Fruit fly (Drosophila melanogaster) whole organism, embryonic: ENCODE measurements around the gene CG18131.

Source experiments
- CG10147 ChIP-seq: fragments of 200-800 bp; sonication (Bioruptor generic); optimal IDR thresholded peaks from 2 replicates; lab custom pipeline; 2019; ENCODE audit warnings: missing biosample characterization, mild to moderate bottlenecking, missing genetic modification characterization, moderate library complexity
- CG1024 ChIP-seq: fragments of 200-800 bp; sonication (Bioruptor generic); IDR thresholded peaks from 2 replicates; pipeline ENCODE4 v1.3.6; 2022; ENCODE audit warnings: missing biosample characterization, missing genetic modification characterization
- CG10462 ChIP-seq: fragments of 200-800 bp; sonication (Bioruptor generic); optimal IDR thresholded peaks from 2 replicates; lab custom pipeline; 2016; ENCODE audit warnings: missing biosample characterization, missing genetic modification characterization
- CG10654 ChIP-seq: fragments of 200-800 bp; sonication (Bioruptor generic); optimal IDR thresholded peaks from 2 replicates; lab custom pipeline; 2016; ENCODE audit warnings: missing biosample characterization, missing genetic modification characterization
- CG11247 ChIP-seq: fragments of 200-800 bp; sonication (Bioruptor generic); IDR thresholded peaks from 2 replicates; pipeline ENCODE4 v1.3.6; 2022; ENCODE audit warnings: missing biosample characterization, missing genetic modification characterization
- CG11695 ChIP-seq: fragments of 200-800 bp; sonication (Bioruptor generic); IDR thresholded peaks from 3 replicates; pipeline ENCODE4 v1.3.6; 2022; ENCODE audit warnings: missing biosample characterization, missing genetic modification characterization
- CG13296 ChIP-seq: fragments of 200-800 bp; sonication (Bioruptor generic); optimal IDR thresholded peaks from 3 replicates; lab custom pipeline; 2018; ENCODE audit warnings: missing biosample characterization, mild to moderate bottlenecking, missing genetic modification characterization
- CG14014 ChIP-seq: fragments of 200-800 bp; sonication (Bioruptor generic); IDR thresholded peaks from 2 replicates; pipeline ENCODE4 v1.3.6; 2022; ENCODE audit warnings: missing biosample characterization, missing genetic modification characterization
- CG14965 ChIP-seq: fragments of 200-800 bp; sonication (Bioruptor generic); optimal IDR thresholded peaks from 2 replicates; lab custom pipeline; 2016; ENCODE audit warnings: missing biosample characterization, missing genetic modification characterization, borderline replicate concordance
- CG15011 ChIP-seq: fragments of 200-800 bp; sonication (Bioruptor generic); optimal IDR thresholded peaks from 3 replicates; lab custom pipeline; 2018; ENCODE audit warnings: missing biosample characterization, mild to moderate bottlenecking, missing genetic modification characterization
- CG15479 ChIP-seq: fragments of 200-800 bp; sonication (Bioruptor generic); optimal IDR thresholded peaks from 3 replicates; lab custom pipeline; 2019; ENCODE audit warnings: missing biosample characterization, mild to moderate bottlenecking, missing genetic modification characterization, moderate library complexity
- CG1602 ChIP-seq: fragments of 200-800 bp; sonication (Bioruptor generic); optimal IDR thresholded peaks from 3 replicates; lab custom pipeline; 2016; ENCODE audit warnings: missing biosample characterization, missing genetic modification characterization
- CG1647 ChIP-seq: fragments of 200-800 bp; sonication (Bioruptor generic); optimal IDR thresholded peaks from 3 replicates; lab custom pipeline; 2016; ENCODE audit warnings: missing biosample characterization, missing genetic modification characterization
- CG16779 ChIP-seq: fragments of 200-800 bp; sonication (Bioruptor generic); IDR thresholded peaks from 2 replicates; pipeline ENCODE4 v1.3.6; 2022; ENCODE audit warnings: missing biosample characterization, missing genetic modification characterization
- CG17186 ChIP-seq: fragments of 200-800 bp; sonication (Bioruptor generic); optimal IDR thresholded peaks from 3 replicates; lab custom pipeline; 2017; ENCODE audit warnings: missing biosample characterization, missing genetic modification reagents, missing genetic modification characterization
- CG1792 ChIP-seq: fragments of 200-800 bp; sonication (Bioruptor generic); optimal IDR thresholded peaks from 2 replicates; lab custom pipeline; 2016; ENCODE audit warnings: missing biosample characterization, missing genetic modification characterization
- CG2116 ChIP-seq: fragments of 200-800 bp; sonication (Bioruptor generic); optimal IDR thresholded peaks from 3 replicates; lab custom pipeline; 2018; ENCODE audit warnings: missing biosample characterization, mild to moderate bottlenecking, missing genetic modification characterization
- CG3281 ChIP-seq: fragments of 200-800 bp; sonication (Bioruptor generic); optimal IDR thresholded peaks from 3 replicates; lab custom pipeline; 2017; ENCODE audit warnings: missing biosample characterization, mild to moderate bottlenecking, missing genetic modification characterization
- CG4854 ChIP-seq: fragments of 200-800 bp; sonication (Bioruptor generic); optimal IDR thresholded peaks from 2 replicates; lab custom pipeline; 2016; ENCODE audit warnings: missing biosample characterization, missing genetic modification characterization, inconsistent platforms
- CG6254 ChIP-seq: fragments of 200-800 bp; sonication (Bioruptor generic); optimal IDR thresholded peaks from 3 replicates; lab custom pipeline; 2017; ENCODE audit warnings: mild to moderate bottlenecking, missing biosample characterization, missing genetic modification reagents, missing genetic modification characterization
- CG8765 ChIP-seq: fragments of 200-800 bp; sonication (Bioruptor generic); IDR thresholded peaks from 2 replicates; pipeline ENCODE4 v1.3.6; 2022; ENCODE audit warnings: missing biosample characterization, missing genetic modification characterization
- Dip3 ChIP-seq: fragments of 200-800 bp; sonication (Bioruptor generic); optimal IDR thresholded peaks from 3 replicates; lab custom pipeline; 2016; ENCODE audit warnings: missing biosample characterization, missing genetic modification characterization
- Ets65A ChIP-seq: fragments of 200-800 bp; sonication (Bioruptor generic); peaks from one replicate; lab custom pipeline; 2016; ENCODE audit warnings: missing biosample characterization, missing genetic modification characterization
- Fer1 ChIP-seq: fragments of 200-800 bp; sonication (Bioruptor generic); optimal IDR thresholded peaks from 2 replicates; lab custom pipeline; 2017; ENCODE audit warnings: missing biosample characterization, mild to moderate bottlenecking, missing genetic modification characterization
- H15 ChIP-seq: fragments of 200-800 bp; sonication (Bioruptor generic); IDR thresholded peaks from 3 replicates; pipeline ENCODE4 v1.3.6; 2022; ENCODE audit warnings: missing biosample characterization, missing genetic modification characterization
- Hmr ChIP-seq: fragments of 200-800 bp; sonication (Bioruptor generic); optimal IDR thresholded peaks from 3 replicates; lab custom pipeline; 2017; ENCODE audit warnings: mild to moderate bottlenecking, missing biosample characterization, missing genetic modification reagents, missing genetic modification characterization
- Hr78 ChIP-seq, 2 experiments: fragments of 200-800 bp in 1 of 2; fragments of >200 bp in 1 of 2; sonication (Bioruptor generic) in 1 of 2; optimal IDR thresholded peaks; 2 replicates each; lab custom pipeline; 2017 to 2019; ENCODE audit warnings: missing biosample characterization in 2 of 2, missing genetic modification characterization in 2 of 2, mild to moderate bottlenecking in 1 of 2, moderate library complexity in 1 of 2
- Med ChIP-seq: fragments of 200-800 bp; sonication (Bioruptor generic); peaks from one replicate; lab custom pipeline; 2016; ENCODE audit warnings: missing biosample characterization, missing genetic modification characterization, mild to moderate bottlenecking, inconsistent platforms, moderate library complexity
- NC2α ChIP-seq: fragments of 200-800 bp; sonication (Bioruptor generic); optimal IDR thresholded peaks from 2 replicates; lab custom pipeline; 2016; ENCODE audit warnings: missing biosample characterization, missing genetic modification characterization
- Poxn ChIP-seq: fragments of 200-800 bp; sonication (Bioruptor generic); IDR thresholded peaks from 2 replicates; pipeline ENCODE4 v1.3.6; 2022; ENCODE audit warnings: missing biosample characterization, missing genetic modification characterization
- Rx ChIP-seq: fragments of 200-800 bp; sonication (Bioruptor generic); IDR thresholded peaks from 2 replicates; pipeline ENCODE4 v1.3.6; 2022; ENCODE audit warnings: missing biosample characterization, missing genetic modification characterization
- Spps ChIP-seq: fragments of 200-800 bp; sonication (Bioruptor generic); optimal IDR thresholded peaks from 2 replicates; lab custom pipeline; 2018; ENCODE audit warnings: missing biosample characterization, mild to moderate bottlenecking, missing genetic modification characterization
- Tbp ChIP-seq: fragments of >200 bp; optimal IDR thresholded peaks from 2 replicates; lab custom pipeline; 2018; ENCODE audit warnings: missing biosample characterization, missing genetic modification characterization
- corto ChIP-seq: fragments of 200-800 bp; sonication (Bioruptor generic); optimal IDR thresholded peaks from 2 replicates; lab custom pipeline; 2016; ENCODE audit warnings: missing biosample characterization, mild to moderate bottlenecking, missing genetic modification characterization, moderate library complexity
- crol ChIP-seq: fragments of 200-800 bp; sonication (Bioruptor generic); IDR thresholded peaks from 2 replicates; pipeline ENCODE4 v1.3.6; 2022; ENCODE audit warnings: missing biosample characterization, missing genetic modification characterization
- fd64A ChIP-seq: fragments of 200-800 bp; sonication (Bioruptor generic); optimal IDR thresholded peaks from 3 replicates; lab custom pipeline; 2018; ENCODE audit warnings: missing biosample characterization, mild to moderate bottlenecking, missing genetic modification characterization
- grn ChIP-seq: fragments of 200-800 bp; sonication (Bioruptor generic); optimal IDR thresholded peaks from 3 replicates; lab custom pipeline; 2017; ENCODE audit warnings: missing biosample characterization, missing genetic modification characterization
- gt ChIP-seq: fragments of 200-800 bp; sonication (Bioruptor generic); IDR thresholded peaks from 2 replicates; pipeline ENCODE4 v1.3.6; 2022; ENCODE audit warnings: missing biosample characterization, missing genetic modification characterization
- ham ChIP-seq: fragments of 200-800 bp; sonication (Bioruptor generic); IDR thresholded peaks from 2 replicates; pipeline ENCODE4 v1.3.6; 2022; ENCODE audit warnings: missing biosample characterization, missing genetic modification characterization
- kay ChIP-seq: fragments of 200-800 bp; sonication (Bioruptor generic); optimal IDR thresholded peaks from 2 replicates; lab custom pipeline; 2016; ENCODE audit warnings: missing biosample characterization, missing genetic modification characterization
- knrl ChIP-seq: fragments of 200-800 bp; sonication (Bioruptor generic); IDR thresholded peaks from 3 replicates; pipeline ENCODE4 v1.3.6; 2022; ENCODE audit warnings: missing biosample characterization, missing genetic modification characterization; ENCODE audit not compliant: partially characterized antibody
- mld ChIP-seq: fragments of 200-800 bp; sonication (Bioruptor generic); IDR thresholded peaks from 3 replicates; pipeline ENCODE4 v1.3.6; 2022; ENCODE audit warnings: missing biosample characterization, missing genetic modification characterization; ENCODE audit not compliant: partially characterized antibody
- odd ChIP-seq: fragments of 200-800 bp; sonication (Bioruptor generic); optimal IDR thresholded peaks from 2 replicates; lab custom pipeline; 2017; ENCODE audit warnings: missing biosample characterization, mild to moderate bottlenecking, missing genetic modification characterization
- p53 ChIP-seq: fragments of 200-800 bp; sonication (Bioruptor generic); optimal IDR thresholded peaks from 2 replicates; lab custom pipeline; 2016; ENCODE audit warnings: missing biosample characterization, missing genetic modification characterization
- repo ChIP-seq: fragments of 200-800 bp; sonication (Bioruptor generic); optimal IDR thresholded peaks from 2 replicates; lab custom pipeline; 2016; ENCODE audit warnings: missing biosample characterization, missing genetic modification characterization
- tll ChIP-seq, 2 experiments: fragments of 200-800 bp in 1 of 2; fragments of >200 bp in 1 of 2; sonication (Bioruptor generic) in 1 of 2; optimal IDR thresholded peaks; 2 replicates each; lab custom pipeline; 2017 to 2019; ENCODE audit warnings: missing biosample characterization in 2 of 2, missing genetic modification characterization in 2 of 2, mild to moderate bottlenecking in 1 of 2, moderate library complexity in 1 of 2
- vfl ChIP-seq: fragments of 200-800 bp; sonication (Bioruptor generic); optimal IDR thresholded peaks from 2 replicates; lab custom pipeline; 2016; ENCODE audit warnings: missing biosample characterization, missing genetic modification characterization
- vvl ChIP-seq: fragments of 200-800 bp; sonication (Bioruptor generic); IDR thresholded peaks from 2 replicates; pipeline ENCODE4 v1.3.6; 2022; ENCODE audit warnings: missing biosample characterization, missing genetic modification characterization
- wor ChIP-seq: fragments of 200-800 bp; sonication (Bioruptor generic); IDR thresholded peaks from 2 replicates; pipeline ENCODE4 v1.3.6; 2022; ENCODE audit warnings: missing biosample characterization, missing genetic modification characterization
- zfh1 ChIP-seq: fragments of 200-800 bp; sonication (Bioruptor generic); IDR thresholded peaks from 3 replicates; pipeline ENCODE4 v1.3.6; 2022; ENCODE audit warnings: missing biosample characterization, missing genetic modification characterization
- zfh2 ChIP-seq: fragments of 200-800 bp; sonication (Bioruptor generic); optimal IDR thresholded peaks from 2 replicates; lab custom pipeline; 2016; ENCODE audit warnings: missing biosample characterization, missing genetic modification characterization

The CG18131 gene

DNA sequence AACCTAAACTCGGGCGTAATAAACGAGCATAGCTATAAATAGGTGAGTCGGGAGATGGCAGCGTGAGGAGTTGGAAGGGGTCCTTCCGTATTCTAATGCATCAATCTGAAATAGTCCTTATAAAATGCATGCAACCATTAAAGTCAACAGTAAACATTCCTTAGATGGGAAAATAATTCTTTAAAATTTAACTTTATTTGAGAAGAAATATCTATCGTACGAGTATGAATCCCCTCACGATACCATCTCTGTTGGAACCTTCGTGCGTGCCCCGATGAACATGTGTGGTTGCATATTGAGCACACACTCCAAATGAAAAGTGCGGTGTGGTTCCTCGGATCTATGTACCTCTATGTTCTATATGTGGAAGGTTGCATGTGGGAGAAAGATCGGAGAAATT is 38.3 kb downstream of the CG18131 start (continued):
- TF ChIP-seq CG1024 (GFP tag; lab: Robert Waterston, UW) (0 out of 2 replicates have a peak, but pooled peaks have one; percentile 15), CG13296 (GFP tag; lab: Kevin White, UChicago) (no peak), CG11247 (GFP tag; lab: Robert Waterston, UW) (0 out of 2 replicates have a peak, but pooled peaks have one; percentile 31), fd64A (no peak), wor (no peak), corto (GFP tag; lab: Kevin White, UChicago) (no peak), knrl (peak; percentile 70; the same call in 2 of the 3 replicates), CG15011 (GFP tag; lab: Kevin White, UChicago) (no peak), CG1647 (GFP tag; lab: Kevin White, UChicago) (no peak), zfh2 (GFP tag; lab: Kevin White, UChicago) (no peak), CG16779 (no peak), tll (GFP tag; optimal IDR thresholded peaks at IDR 0.05; lab: Kevin White, UChicago) (no peak), Hr78 (GFP tag; optimal IDR thresholded peaks at IDR 0.05; lab: Kevin White, UChicago) (no peak), Hmr (GFP tag; lab: Kevin White, UChicago) (peak; percentile 27), crol (GFP tag; lab: Robert Waterston, UW) (0 out of 2 replicates have a peak, but pooled peaks have one; percentile 17), ham (GFP tag; lab: Robert Waterston, UW) (no peak), CG14014 (GFP tag; lab: Robert Waterston, UW) (no peak), CG10654 (GFP tag; lab: Kevin White, UChicago) (no peak), gt (GFP tag; lab: Robert Waterston, UW) (peak; percentile 46; the same call in 1 of the 2 replicates), CG3281 (GFP tag; lab: Kevin White, UChicago) (no peak), zfh1 (GFP tag; lab: Robert Waterston, UW) (peak; percentile 86), Dip3 (GFP tag; lab: Kevin White, UChicago) (no peak), CG1792 (no peak), vfl (GFP tag; lab: Kevin White, UChicago) (peak; percentile 16), odd (GFP tag; lab: Kevin White, UChicago) (no peak), Rx (GFP tag; lab: Robert Waterston, UW) (peak; percentile 31; the same call in 1 of the 2 replicates), kay (GFP tag; lab: Kevin White, UChicago) (no peak), CG14965 (no peak), p53 (no peak), CG4854 (GFP tag; lab: Kevin White, UChicago) (no peak), Ets65A (GFP tag; lab: Kevin White, UChicago) (no peak), Med (peak; percentile 78), CG8765 (GFP tag; lab: Robert Waterston, UW) (peak; percentile 78), CG2116 (GFP tag; lab: Kevin White, UChicago) (peak; percentile 34), Poxn (no peak), vvl (GFP tag; lab: Robert Waterston, UW) (peak; percentile 54), CG6254 (GFP tag; lab: Kevin White, UChicago) (peak; percentile 20), Tbp (no peak), CG11695 (GFP tag; lab: Robert Waterston, UW) (0 out of 3 replicates have a peak, but pooled peaks have one; percentile 26), CG10462 (GFP tag; lab: Kevin White, UChicago) (peak; percentile 43), CG17186 (GFP tag; lab: Kevin White, UChicago) (no peak), grn (GFP tag; lab: Kevin White, UChicago) (no peak), CG15479 (GFP tag; lab: Kevin White, UChicago) (no peak), repo (no peak), H15 (GFP tag; lab: Robert Waterston, UW) (peak; percentile 40; the same call in 1 of the 3 replicates), CG10147 (no peak), Spps (peak; percentile 17), Fer1 (GFP tag; lab: Kevin White, UChicago) (no peak), mld (GFP tag; lab: Robert Waterston, UW) (peak; percentile 60; the same call in 2 of the 3 replicates), NC2α (GFP tag; lab: Kevin White, UChicago) (peak; percentile 7), CG1602 (GFP tag; lab: Kevin White, UChicago) (peak; percentile 68)
